Worm (Caenorhabditis elegans) whole organism, midembryonic: ENCODE measurements around the gene Y82E9BL.18.

Experiments used
- T22C8.4 ChIP-seq: fragments of 200-800 bp; sonication (Bioruptor generic); IDR thresholded peaks from 2 replicates; pipeline ENCODE4 v1.3.6; 2022; ENCODE audit warnings: missing genetic modification characterization, missing compliant biosample characterization
- cog-1 ChIP-seq: sonication (generic microtip); optimal IDR thresholded peaks from 2 replicates; lab custom pipeline; 2016; ENCODE audit warnings: missing genetic modification characterization, missing compliant biosample characterization
- flt-1 ChIP-seq: fragments of 200-800 bp; sonication (Bioruptor generic); IDR thresholded peaks from 2 replicates; pipeline ENCODE4 v1.3.6; 2022; ENCODE audit warnings: missing genetic modification characterization, missing compliant biosample characterization
- klf-2 ChIP-seq: fragments of 200-800 bp; sonication (Bioruptor generic); conservative IDR thresholded peaks from 2 replicates; pipeline ENCODE4 v1.3.6; 2022; ENCODE audit warnings: missing genetic modification reagents, missing genetic modification characterization, missing compliant biosample characterization
- med-1 ChIP-seq: sonication (generic microtip); optimal IDR thresholded peaks from 2 replicates; lab custom pipeline; 2017; ENCODE audit warnings: missing genetic modification characterization, mild to moderate bottlenecking, missing compliant biosample characterization, antibody characterized with exemption, missing genetic modification reagents; ENCODE audit not compliant: insufficient read depth
- ref-1 ChIP-seq: fragments of 200-800 bp; sonication (Bioruptor generic); conservative IDR thresholded peaks from 2 replicates; pipeline ENCODE4 v1.3.6; 2022; ENCODE audit warnings: missing genetic modification reagents, missing genetic modification characterization, missing compliant biosample characterization
- tab-1 ChIP-seq: fragments of 200-800 bp; sonication (Bioruptor generic); IDR thresholded peaks from 2 replicates; pipeline ENCODE4 v1.3.6; 2022; ENCODE audit warnings: missing genetic modification characterization, missing compliant biosample characterization
- ztf-23 ChIP-seq: fragments of 200-800 bp; sonication (Bioruptor generic); IDR thresholded peaks from 2 replicates; pipeline ENCODE4 v1.3.6; 2022; ENCODE audit warnings: missing genetic modification reagents, missing genetic modification characterization, missing compliant biosample characterization
- ztf-29 ChIP-seq: fragments of 200-800 bp; sonication (Bioruptor generic); IDR thresholded peaks from 2 replicates; pipeline ENCODE4 v1.3.6; 2022; ENCODE audit warnings: missing genetic modification reagents, missing genetic modification characterization, missing compliant biosample characterization

The Y82E9BL.18 gene

DNA sequence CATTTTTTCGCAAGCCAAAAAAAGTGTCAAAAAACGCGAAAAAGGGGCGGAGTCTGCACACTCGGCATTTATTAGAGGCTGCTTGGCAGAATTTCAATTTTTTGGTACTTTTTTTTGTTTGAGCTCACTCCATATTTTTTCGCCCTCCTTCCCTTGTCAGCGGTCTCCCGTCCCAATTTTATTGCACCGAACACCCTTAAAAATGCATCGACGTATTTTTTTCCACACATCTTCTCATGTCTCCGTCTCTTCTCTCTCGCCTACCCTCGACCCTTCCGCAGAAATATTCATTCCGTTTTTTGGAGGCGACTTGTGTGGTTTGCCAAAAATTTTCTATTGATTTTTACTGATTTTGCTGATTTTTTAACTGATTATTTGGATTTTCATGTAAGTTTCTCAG, at the start of gene Y82E9BL.18:
Gene Y82E9BL.18 (plus strand): TSS at position 301 of the 400 bp plus-strand sequence.
- no peak for TF ChIP-seq ztf-23 (GFP tag; lab: Robert Waterston, UW)
- no peak for TF ChIP-seq klf-2
- no peak for TF ChIP-seq tab-1
- no peak for TF ChIP-seq T22C8.4
- TF ChIP-seq med-1 (GFP tag; lab: Kevin White, UChicago) = no peak
- no peak for TF ChIP-seq ztf-29 (GFP tag; lab: Robert Waterston, UW)
- TF ChIP-seq cog-1 (tag; lab: Kevin White, UChicago) = no peak
- no peak for TF ChIP-seq ref-1 (GFP tag; lab: Robert Waterston, UW)
- no peak for TF ChIP-seq flt-1 (GFP tag; lab: Robert Waterston, UW)

DNA sequence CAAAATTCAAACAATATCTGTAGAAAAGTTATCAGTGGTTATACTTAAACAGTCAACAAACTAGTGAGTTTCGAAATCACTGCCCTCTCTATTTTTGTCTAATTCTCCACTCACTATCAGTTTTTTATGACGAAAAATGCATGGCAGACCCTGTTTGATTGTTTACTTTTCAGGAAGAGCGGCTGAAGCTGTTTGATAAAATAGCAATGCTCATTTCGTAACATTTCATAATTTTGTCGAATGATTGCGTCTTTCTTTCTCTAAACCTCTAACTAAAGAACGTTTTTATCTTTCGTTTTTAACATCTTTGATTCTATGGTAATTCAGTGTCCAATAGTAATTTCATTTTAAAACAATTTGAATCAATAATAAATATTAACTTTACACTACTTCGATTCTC, 47.4 kb upstream of the Y82E9BL.18 start:
- no peak for TF ChIP-seq ref-1 (GFP tag; lab: Robert Waterston, UW)
- TF ChIP-seq klf-2 = no peak
- no peak for TF ChIP-seq flt-1 (GFP tag; lab: Robert Waterston, UW)
- no peak for TF ChIP-seq T22C8.4
- TF ChIP-seq ztf-23 (GFP tag; lab: Robert Waterston, UW) = no peak
- no peak for TF ChIP-seq ztf-29 (GFP tag; lab: Robert Waterston, UW)
- TF ChIP-seq tab-1 = no peak
- no peak for TF ChIP-seq med-1 (GFP tag; lab: Kevin White, UChicago)
- TF ChIP-seq cog-1 (tag; lab: Kevin White, UChicago) = no peak

DNA sequence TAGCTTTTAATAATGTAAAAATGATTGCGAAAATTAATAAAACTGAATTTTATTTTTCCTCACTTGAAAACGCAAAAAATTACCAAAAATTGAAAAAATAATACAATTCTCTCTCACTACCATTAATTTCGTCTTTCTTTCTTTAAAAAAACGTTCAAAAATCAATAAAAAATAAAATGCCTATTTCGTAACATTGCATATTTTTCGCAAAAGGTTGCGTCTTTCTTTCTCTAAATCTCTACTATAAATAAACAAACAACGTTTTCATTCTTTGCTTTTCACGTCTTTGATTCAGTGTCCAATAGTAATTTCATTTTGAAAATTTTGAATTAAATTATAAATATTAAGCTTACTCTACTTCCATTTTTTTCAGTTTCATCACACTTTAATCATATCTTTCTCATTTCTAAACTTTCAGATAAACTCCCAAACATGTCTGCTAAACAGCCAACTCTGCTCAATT, 42.0 kb upstream of the Y82E9BL.18 start, which contains the start of gene fbxa-37:
Gene fbxa-37 (plus strand): TSS at position 413 of the 463 bp plus-strand sequence.
- no peak for TF ChIP-seq ref-1 (GFP tag; lab: Robert Waterston, UW)
- no peak for TF ChIP-seq med-1 (GFP tag; lab: Kevin White, UChicago)
- TF ChIP-seq ztf-23 (GFP tag; lab: Robert Waterston, UW) = no peak
- no peak for TF ChIP-seq klf-2
- TF ChIP-seq flt-1 (GFP tag; lab: Robert Waterston, UW) = no peak
- no peak for TF ChIP-seq cog-1 (tag; lab: Kevin White, UChicago)
- no peak for TF ChIP-seq T22C8.4

DNA sequence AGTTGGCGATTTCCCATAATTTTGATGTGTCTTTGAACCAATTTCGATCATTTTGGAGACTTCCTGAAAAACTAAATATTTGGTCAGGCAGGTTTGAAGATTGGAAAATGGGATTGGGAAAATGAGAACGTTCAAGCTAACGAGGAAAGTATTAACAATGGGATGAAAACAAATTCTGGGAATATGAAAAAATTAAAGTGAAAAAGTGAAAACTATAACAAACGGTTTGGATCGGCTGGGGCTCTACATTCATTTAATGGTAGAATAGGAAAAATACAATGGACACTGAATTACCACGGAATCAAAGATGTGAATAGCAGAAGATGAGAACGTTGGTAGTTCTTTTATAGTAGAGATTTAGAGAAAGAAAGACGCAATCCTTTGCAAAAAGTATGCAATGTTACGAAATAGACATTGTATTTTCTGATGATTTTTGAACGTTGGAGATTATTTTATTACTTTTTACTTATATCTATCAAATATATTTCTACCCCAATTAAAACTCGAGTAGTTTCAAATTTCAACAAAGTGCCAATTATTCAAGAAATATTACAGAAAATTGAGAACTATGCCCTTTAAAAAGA, 38.0 kb upstream of the Y82E9BL.18 start, which contains the start of gene fbxa-50:
Gene fbxa-50 (minus strand): TSS at position 51 of the 584 bp plus-strand sequence.
- no peak for TF ChIP-seq ref-1 (GFP tag; lab: Robert Waterston, UW)
- TF ChIP-seq cog-1 (tag; lab: Kevin White, UChicago) = no peak
- TF ChIP-seq med-1 (GFP tag; lab: Kevin White, UChicago) = no peak
- TF ChIP-seq ztf-23 (GFP tag; lab: Robert Waterston, UW) = no peak
- no peak for TF ChIP-seq T22C8.4
- TF ChIP-seq klf-2 = no peak
- TF ChIP-seq tab-1 = no peak
- TF ChIP-seq flt-1 (GFP tag; lab: Robert Waterston, UW) = no peak
- TF ChIP-seq ztf-29 (GFP tag; lab: Robert Waterston, UW) = no peak

DNA sequence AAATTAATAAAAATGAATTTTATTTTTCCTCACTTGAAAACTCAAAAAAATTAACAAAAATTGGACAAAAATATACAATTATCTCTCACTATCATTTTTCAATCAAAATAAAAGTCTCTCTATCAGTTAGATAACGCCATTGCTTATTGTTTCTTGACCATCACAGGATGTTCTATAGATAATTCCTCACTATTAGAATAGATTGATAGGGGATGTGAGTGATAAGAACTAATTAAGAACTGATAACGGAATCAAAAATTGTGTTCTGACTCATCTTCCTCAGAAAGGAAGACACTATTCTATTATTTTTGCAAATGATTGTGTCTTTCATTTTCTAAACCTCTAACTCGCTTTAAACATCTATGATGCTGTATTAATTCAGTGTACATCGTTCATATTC, 37.5 kb upstream of the Y82E9BL.18 start:
- TF ChIP-seq ztf-23 (GFP tag; lab: Robert Waterston, UW) (no peak), cog-1 (tag; lab: Kevin White, UChicago) (no peak), T22C8.4 (no peak), klf-2 (no peak), ref-1 (GFP tag; lab: Robert Waterston, UW) (no peak), flt-1 (GFP tag; lab: Robert Waterston, UW) (no peak), tab-1 (no peak), ztf-29 (GFP tag; lab: Robert Waterston, UW) (no peak), med-1 (GFP tag; lab: Kevin White, UChicago) (no peak)

DNA sequence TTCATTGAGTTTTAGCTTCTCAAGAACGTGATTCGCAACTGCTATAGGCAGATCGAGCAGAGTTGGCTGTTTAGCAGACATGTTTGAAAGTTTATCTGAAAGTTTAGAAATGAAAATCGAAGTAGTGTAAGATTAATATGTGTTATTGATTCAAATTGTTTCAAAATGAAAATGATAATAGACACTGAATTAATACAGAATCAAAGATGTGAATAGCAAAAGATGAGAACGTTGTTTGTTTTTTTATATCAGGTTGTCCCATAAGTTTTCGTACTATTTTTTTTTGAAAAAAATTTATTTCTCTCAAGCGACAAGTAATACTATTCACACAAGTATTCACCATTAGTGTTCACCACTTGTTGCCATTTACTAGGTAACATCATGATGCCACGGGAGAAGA, 33.5 kb upstream of the Y82E9BL.18 start, which contains the start of gene fbxa-36:
Gene fbxa-36 (minus strand): TSS at position 101 of the 400 bp plus-strand sequence.
- TF ChIP-seq med-1 (GFP tag; lab: Kevin White, UChicago) (no peak), T22C8.4 (no peak), klf-2 (no peak), ref-1 (GFP tag; lab: Robert Waterston, UW) (no peak), ztf-29 (GFP tag; lab: Robert Waterston, UW) (no peak), tab-1 (no peak), flt-1 (GFP tag; lab: Robert Waterston, UW) (no peak), cog-1 (tag; lab: Kevin White, UChicago) (no peak), ztf-23 (GFP tag; lab: Robert Waterston, UW) (no peak)

DNA sequence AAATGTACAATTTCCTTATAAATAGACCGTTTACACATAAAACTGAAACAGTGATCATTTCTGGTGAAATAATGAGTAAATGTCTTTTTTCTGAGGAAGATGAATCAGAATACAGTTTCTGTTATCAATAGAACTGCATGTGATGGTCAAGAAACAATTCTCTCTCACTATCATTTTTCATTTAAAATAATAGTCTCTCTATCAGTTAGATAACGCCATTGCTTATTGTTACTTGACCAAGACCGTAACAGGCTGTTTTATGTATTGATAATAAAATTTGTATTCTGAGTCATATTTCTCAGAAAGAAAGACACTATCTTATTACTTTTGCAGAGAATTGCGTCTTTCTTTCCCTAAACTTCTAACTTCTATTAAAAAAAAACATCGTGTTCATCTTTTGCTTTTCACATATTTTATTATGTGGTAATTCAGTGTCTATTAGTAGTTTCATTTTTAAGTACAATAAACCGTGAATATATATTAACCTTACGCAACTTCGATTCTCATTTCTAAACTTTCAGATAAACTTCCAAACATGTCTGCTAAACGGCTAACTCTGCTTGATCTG, 31.4 kb upstream of the Y82E9BL.18 start, which contains the start of gene fbxa-35:
Gene fbxa-35 (plus strand): TSS at position 518 of the 568 bp plus-strand sequence.
- TF ChIP-seq klf-2 (no peak), tab-1 (no peak), ztf-29 (GFP tag; lab: Robert Waterston, UW) (no peak), T22C8.4 (no peak), cog-1 (tag; lab: Kevin White, UChicago) (no peak), flt-1 (GFP tag; lab: Robert Waterston, UW) (no peak)

DNA sequence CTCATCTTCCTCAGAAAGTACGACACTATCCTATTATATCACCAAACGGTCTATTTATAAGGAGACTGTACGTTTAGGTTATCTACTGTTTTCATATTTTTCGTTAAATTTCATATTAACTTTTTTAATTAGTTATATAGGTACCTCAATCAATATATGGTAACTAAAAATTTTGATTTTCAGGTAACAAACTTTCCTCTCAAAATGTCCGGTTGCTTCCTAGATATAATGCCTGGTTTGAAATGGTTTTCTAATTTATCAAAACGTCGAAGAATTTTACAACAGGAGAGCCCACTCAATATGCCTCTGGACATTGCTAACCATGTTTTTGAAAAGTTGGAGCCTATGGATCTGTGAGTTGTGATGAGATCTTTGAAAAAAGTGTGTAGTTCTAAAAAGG, 29.0 kb upstream of the Y82E9BL.18 start, which contains the start of gene fbxa-28:
Gene fbxa-28 (plus strand): TSS at position 301 of the 400 bp plus-strand sequence.
- no peak for TF ChIP-seq flt-1 (GFP tag; lab: Robert Waterston, UW)
- TF ChIP-seq T22C8.4 = no peak
- TF ChIP-seq tab-1 = no peak
- TF ChIP-seq ref-1 (GFP tag; lab: Robert Waterston, UW) = no peak
- no peak for TF ChIP-seq ztf-29 (GFP tag; lab: Robert Waterston, UW)
- TF ChIP-seq med-1 (GFP tag; lab: Kevin White, UChicago) = no peak
- TF ChIP-seq klf-2 = no peak
- TF ChIP-seq ztf-23 (GFP tag; lab: Robert Waterston, UW) = no peak
- no peak for TF ChIP-seq cog-1 (tag; lab: Kevin White, UChicago)

DNA sequence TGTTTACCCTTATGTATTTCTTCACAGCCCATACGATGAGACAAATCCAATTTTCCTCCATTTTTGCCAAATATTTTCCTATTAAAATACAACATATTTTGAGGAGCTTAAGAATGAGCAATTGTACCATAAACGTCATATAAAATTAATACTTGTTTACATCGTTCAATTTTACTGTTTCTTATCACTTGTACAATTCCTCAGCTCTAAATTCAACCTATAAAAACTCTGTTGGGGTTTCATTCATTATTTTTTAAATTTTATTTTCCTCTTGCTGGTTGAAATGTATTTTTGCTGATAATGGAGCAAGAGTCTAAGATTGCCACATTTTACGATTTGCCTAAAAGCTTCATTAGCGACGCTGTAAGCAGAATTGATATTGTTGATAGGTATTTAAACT, 23.2 kb upstream of the Y82E9BL.18 start, which contains the start of gene fbxa-75:
Gene fbxa-75 (plus strand): TSS at position 301 of the 400 bp plus-strand sequence.
- no peak for TF ChIP-seq T22C8.4
- TF ChIP-seq cog-1 (tag; lab: Kevin White, UChicago) = no peak
- no peak for TF ChIP-seq ref-1 (GFP tag; lab: Robert Waterston, UW)
- no peak for TF ChIP-seq ztf-23 (GFP tag; lab: Robert Waterston, UW)
- no peak for TF ChIP-seq flt-1 (GFP tag; lab: Robert Waterston, UW)
- no peak for TF ChIP-seq med-1 (GFP tag; lab: Kevin White, UChicago)
- no peak for TF ChIP-seq ztf-29 (GFP tag; lab: Robert Waterston, UW)
- TF ChIP-seq klf-2 = no peak
- no peak for TF ChIP-seq tab-1
